Worm (Caenorhabditis elegans): ENCODE results near the gene pmt-2.

Gene pmt-2

DNA sequence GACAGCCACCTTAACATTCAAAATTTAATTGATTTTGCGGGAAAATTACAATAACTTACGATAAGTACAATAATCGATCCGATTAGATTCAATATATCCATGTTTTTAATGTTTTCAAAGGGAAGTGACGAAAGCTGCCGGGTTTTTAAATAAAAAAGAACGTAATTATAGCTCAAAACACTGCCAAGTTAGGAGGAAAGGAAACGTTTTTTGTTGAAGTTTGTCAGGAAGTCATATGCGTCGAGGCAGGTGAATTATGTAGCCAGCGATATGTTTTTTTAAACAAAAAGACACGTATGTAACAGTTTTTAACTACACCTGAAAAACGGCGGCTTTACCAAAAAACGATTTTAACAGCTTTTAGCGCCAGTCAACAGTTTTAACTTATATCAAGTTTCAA is 37.3 kb downstream of the pmt-2 start, which contains the start of gene srx-73:
srx-73 (minus strand) TSS at position 101 of the 400 bp plus-strand sequence.
- TF ChIP-seq snpc-4 (GFP tag; optimal IDR thresholded peaks at IDR 0.05) (no peak), snpc-4 (tag; optimal IDR thresholded peaks at IDR 0.05) (no peak), dox-1 (GFP tag; IDR thresholded peaks at IDR 0.05) (no peak), ceh-91 (GFP tag; IDR thresholded peaks at IDR 0.05) (no peak), egrh-3 (GFP tag; IDR thresholded peaks at IDR 0.05) (no peak)

DNA sequence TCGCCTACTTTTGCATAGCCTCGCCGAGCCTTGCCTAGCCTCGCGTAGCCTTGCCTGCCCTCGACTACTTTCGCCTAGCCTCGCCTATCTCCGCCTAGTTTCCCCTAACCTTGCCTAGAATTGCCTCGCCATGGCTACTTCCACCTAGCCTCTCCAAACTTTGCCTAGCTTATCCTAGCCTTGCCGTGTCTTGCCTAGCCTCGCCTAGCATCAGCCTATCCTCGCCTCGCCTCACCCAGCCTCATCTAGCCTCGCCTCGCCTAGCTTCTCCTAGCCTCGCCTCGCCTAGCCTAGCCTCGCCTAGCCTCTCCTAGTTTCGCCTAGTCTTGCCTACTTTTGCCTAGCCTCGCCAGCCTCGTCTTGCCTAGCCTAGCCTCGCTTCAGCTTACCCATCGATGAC is 38.7 kb downstream of the pmt-2 start:
- TF ChIP-seq Y79H2A.3 (GFP tag; conservative IDR thresholded peaks at IDR 0.05), result no peak
- TF ChIP-seq K11D2.4 (GFP tag; IDR thresholded peaks at IDR 0.05), result 0 out of 2 replicates have a peak, but pooled peaks have one; percentile 27
- peak; percentile 29; the same call in 1 of the 2 replicates for TF ChIP-seq egrh-3 (GFP tag; IDR thresholded peaks at IDR 0.05)

DNA sequence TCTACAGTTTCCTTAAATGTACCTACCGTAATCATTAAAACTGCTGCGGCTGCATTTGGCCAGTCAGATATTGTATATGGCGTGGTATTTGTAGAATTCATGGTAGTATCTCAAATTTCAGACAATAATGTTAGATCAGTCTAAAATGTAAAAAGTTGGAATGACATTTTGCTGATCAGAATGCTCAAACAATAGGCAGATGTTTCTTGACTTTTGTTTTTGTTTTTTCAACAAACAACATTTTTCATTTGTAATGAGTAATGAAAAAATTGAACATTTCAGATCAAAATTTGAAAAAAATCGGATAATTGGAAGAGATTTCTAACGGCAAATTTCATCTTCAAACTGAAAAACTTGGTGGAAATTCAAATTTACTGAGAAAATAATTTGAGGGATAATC is 40.3 kb downstream of the pmt-2 start, which contains the start of gene srx-77:
srx-77 (minus strand) TSS at position 101 of the 400 bp plus-strand sequence.
- TF ChIP-seq B0035.1 (tag; optimal IDR thresholded peaks at IDR 0.05) (no peak), ceh-58 (GFP tag; IDR thresholded peaks at IDR 0.05) (no peak), sptf-2 (GFP tag; optimal IDR thresholded peaks at IDR 0.05) (no peak), hmg-20 (GFP tag; IDR thresholded peaks at IDR 0.05) (no peak), bed-2 (GFP tag; IDR thresholded peaks at IDR 0.05) (no peak), B0336.3 (GFP tag; IDR thresholded peaks at IDR 0.05) (no peak), F55B11.4 (tag; optimal IDR thresholded peaks at IDR 0.05; ENCODE audit: borderline replicate concordance, insufficient read depth) (no peak), hmg-1.2 (GFP tag; IDR thresholded peaks at IDR 0.05) (no peak), tbx-9 (tag; optimal IDR thresholded peaks at IDR 0.05; ENCODE audit: borderline replicate concordance) (no peak), chd-7 (tag; optimal IDR thresholded peaks at IDR 0.05) (no peak), ztf-25 (GFP tag; IDR thresholded peaks at IDR 0.05) (no peak), somi-1 (GFP tag; optimal IDR thresholded peaks at IDR 0.05) (no peak), tbp1 (GFP tag; optimal IDR thresholded peaks at IDR 0.05) (no peak)

DNA sequence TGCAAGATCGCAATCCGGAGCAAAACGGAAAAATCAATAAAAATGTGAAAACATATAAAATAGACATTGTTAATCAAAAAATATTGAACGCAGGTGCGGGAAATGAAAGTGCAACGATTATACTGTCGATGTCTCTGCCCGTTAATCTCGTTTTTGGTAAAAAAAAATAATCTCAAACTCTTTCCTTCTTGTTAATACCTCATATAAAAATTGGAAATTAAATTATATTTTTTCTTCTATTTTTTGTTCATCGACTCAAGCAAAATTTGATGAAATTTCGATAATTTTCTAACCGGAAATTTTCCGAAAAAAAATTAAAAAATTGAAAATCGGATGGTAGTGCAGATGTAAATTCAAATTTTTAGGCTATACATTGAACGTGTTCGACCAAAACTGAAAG is 44.1 kb downstream of the pmt-2 start, which contains the start of gene K03B4.9:
K03B4.9 (minus strand) TSS at position 101 of the 400 bp plus-strand sequence.
- TF ChIP-seq efl-1 (GFP tag; optimal IDR thresholded peaks at IDR 0.05) (no peak), athp-1 (tag; optimal IDR thresholded peaks at IDR 0.05) (no peak), Y53G8AR.9 (GFP tag; conservative IDR thresholded peaks at IDR 0.05) (no peak), zim-3 (tag; optimal IDR thresholded peaks at IDR 0.05) (no peak), B0019.2 (GFP tag; conservative IDR thresholded peaks at IDR 0.05) (no peak)

DNA sequence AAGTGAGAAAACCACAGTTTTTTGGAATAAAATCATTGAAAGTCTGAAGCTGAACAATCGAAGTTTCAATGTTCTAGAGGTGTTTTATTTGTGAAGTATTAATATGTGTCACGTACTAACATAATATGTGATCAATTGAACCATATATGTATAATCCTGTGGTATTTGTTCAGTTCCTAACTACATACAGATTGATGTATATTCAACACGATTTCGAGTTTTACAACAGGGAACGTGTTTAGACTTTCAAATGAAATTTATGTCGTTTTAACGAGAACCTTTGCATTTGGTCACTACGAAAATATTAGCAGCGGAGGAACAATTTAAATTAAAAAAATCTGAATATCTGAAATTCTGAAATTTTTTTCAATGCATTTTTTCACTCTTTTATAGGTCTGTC is 46.1 kb downstream of the pmt-2 start, which contains the start of gene K03B4.8:
K03B4.8 (minus strand) TSS at position 101 of the 400 bp plus-strand sequence.
- TF ChIP-seq lin-54 (GFP tag; optimal IDR thresholded peaks at IDR 0.05), result no peak
- TF ChIP-seq ztf-3 (GFP tag; optimal IDR thresholded peaks at IDR 0.05), result no peak
- TF ChIP-seq unc-62 (GFP tag; optimal IDR thresholded peaks at IDR 0.05), result no peak
- no peak for TF ChIP-seq bed-2 (GFP tag; IDR thresholded peaks at IDR 0.05)
- no peak for TF ChIP-seq K11D2.4 (GFP tag; IDR thresholded peaks at IDR 0.05)
- no peak for TF ChIP-seq die-1 (tag; optimal IDR thresholded peaks at IDR 0.05)
- no peak for TF ChIP-seq F39B2.1 (GFP tag; IDR thresholded peaks at IDR 0.05)
- no peak for TF ChIP-seq pha-4 (tag; optimal IDR thresholded peaks at IDR 0.05)
- no peak for TF ChIP-seq T26A5.8 (tag; optimal IDR thresholded peaks at IDR 0.05)
- TF ChIP-seq dox-1 (GFP tag; IDR thresholded peaks at IDR 0.05), result no peak
- no peak for TF ChIP-seq hmg-1.2 (GFP tag; IDR thresholded peaks at IDR 0.05)

Data from whole organism, young adult.